Fruit fly (Drosophila melanogaster): ENCODE measurements around the gene CG42327.

CG42327 gene

dm6 chr3R:11656614-11657216 lies 766 bp downstream of the CG42327 start (continued):
- TF ChIP-seq wdn (GFP tag; IDR thresholded peaks at IDR 0.05) (peak; percentile 97), CG13123 (GFP tag; optimal IDR thresholded peaks at IDR 0.05) (peak; percentile 93), CG1529 (GFP tag; optimal IDR thresholded peaks at IDR 0.05) (peak; percentile 93), unpg (GFP tag; optimal IDR thresholded peaks at IDR 0.05) (peak; percentile 97), CG9932 (GFP tag; IDR thresholded peaks at IDR 0.05) (peak; percentile 98), CG12942 (GFP tag; optimal IDR thresholded peaks at IDR 0.05) (peak; percentile 94), ttk (GFP tag; IDR thresholded peaks at IDR 0.05) (peak; percentile 95), CG4617 (GFP tag; optimal IDR thresholded peaks at IDR 0.05; ENCODE audit: borderline replicate concordance) (peak; percentile 87), lov (optimal IDR thresholded peaks at IDR 0.05) (no peak), lov (GFP tag; IDR thresholded peaks at IDR 0.05) (peak; percentile 97), ind (GFP tag; optimal IDR thresholded peaks at IDR 0.05) (peak; percentile 96), usp (GFP tag; optimal IDR thresholded peaks at IDR 0.05) (no peak), CG2202 (tag; optimal IDR thresholded peaks at IDR 0.05) (peak; percentile 90), crol (GFP tag; IDR thresholded peaks at IDR 0.05) (peak; percentile 45), CG16779 (GFP tag; IDR thresholded peaks at IDR 0.05) (peak; percentile 95), Oaz (GFP tag; IDR thresholded peaks at IDR 0.05) (peak; percentile 88), CG34376 (GFP tag; optimal IDR thresholded peaks at IDR 0.05) (peak; percentile 77), B-H1 (GFP tag; IDR thresholded peaks at IDR 0.05) (peak; percentile 94), oc (tag; optimal IDR thresholded peaks at IDR 0.05) (peak; percentile 98), CG18764 (GFP tag; optimal IDR thresholded peaks at IDR 0.05) (peak; percentile 90), CG8478 (optimal IDR thresholded peaks at IDR 0.05) (no peak), CG6254 (GFP tag; optimal IDR thresholded peaks at IDR 0.05) (peak; percentile 84), CG1602 (GFP tag; optimal IDR thresholded peaks at IDR 0.05) (peak; percentile 94), CG13775 (GFP tag; optimal IDR thresholded peaks at IDR 0.05) (peak; percentile 94), CG9609 (GFP tag; optimal IDR thresholded peaks at IDR 0.05) (peak; percentile 91), Hand (GFP tag; optimal IDR thresholded peaks at IDR 0.05) (peak; percentile 92), Xrp1 (GFP tag; IDR thresholded peaks at IDR 0.05) (peak; percentile 97), CG9817 (tag; optimal IDR thresholded peaks at IDR 0.05) (peak; percentile 94), tx (GFP tag; optimal IDR thresholded peaks at IDR 0.05) (peak; percentile 93), CG12071 (GFP tag; optimal IDR thresholded peaks at IDR 0.05) (peak; percentile 97), CG18262 (tag; optimal IDR thresholded peaks at IDR 0.05) (peak; percentile 95), CG13894 (tag; optimal IDR thresholded peaks at IDR 0.05) (peak; percentile 88), cad (GFP tag; optimal IDR thresholded peaks at IDR 0.05) (no peak), CG17328 (GFP tag; IDR thresholded peaks at IDR 0.05) (peak; percentile 97), CG43689 (GFP tag; IDR thresholded peaks at IDR 0.05) (peak; percentile 88), knrl (GFP tag; IDR thresholded peaks at IDR 0.05; ENCODE audit: partially characterized antibody) (no peak), CG18599 (GFP tag; optimal IDR thresholded peaks at IDR 0.05) (peak; percentile 97), HLH4C (GFP tag; IDR thresholded peaks at IDR 0.05; ENCODE audit: partially characterized antibody) (no peak), CTCF (GFP tag; optimal IDR thresholded peaks at IDR 0.05) (peak; percentile 53), ara (GFP tag; IDR thresholded peaks at IDR 0.05) (peak; percentile 95), CG13624 (GFP tag; optimal IDR thresholded peaks at IDR 0.05) (peak; percentile 95), CG6683 (GFP tag; optimal IDR thresholded peaks at IDR 0.05) (peak; percentile 86), HmgD (GFP tag; optimal IDR thresholded peaks at IDR 0.05) (peak; percentile 75), gsb-n (tag; optimal IDR thresholded peaks at IDR 0.05) (peak; percentile 95), CG8388 (GFP tag; optimal IDR thresholded peaks at IDR 0.05) (peak; percentile 96), E2f1 (GFP tag; IDR thresholded peaks at IDR 0.05) (peak; percentile 97), tna (GFP tag; IDR thresholded peaks at IDR 0.05; ENCODE audit: partially characterized antibody) (no peak), bab2 (GFP tag; optimal IDR thresholded peaks at IDR 0.05) (peak; percentile 96), lbe (GFP tag; optimal IDR thresholded peaks at IDR 0.05) (peak; percentile 98), CG17912 (GFP tag; optimal IDR thresholded peaks at IDR 0.05) (peak; percentile 41), CG15073 (GFP tag; optimal IDR thresholded peaks at IDR 0.05) (peak; percentile 71), shn (GFP tag; optimal IDR thresholded peaks at IDR 0.05) (peak; percentile 89)
